Worm (Caenorhabditis elegans) whole organism, mixed stage, embryonic: ENCODE measurements around the gene C36E6.8.

Experiments used
- bed-3 ChIP-seq: fragments of 200-800 bp; sonication (Bioruptor generic); optimal IDR thresholded peaks from 3 replicates; lab custom pipeline; 2018; ENCODE audit warnings: mild to moderate bottlenecking, missing genetic modification characterization, moderate library complexity, missing compliant biosample characterization
- blmp-1 ChIP-seq: fragments of 150-350 bp; optimal IDR thresholded peaks from 2 replicates; lab custom pipeline; 2014; ENCODE audit warnings: missing biosample characterization, missing genetic modification characterization
- ceh-43 ChIP-seq: fragments of 200-800 bp; sonication (Bioruptor generic); optimal IDR thresholded peaks from 2 replicates; lab custom pipeline; 2018; ENCODE audit warnings: mild to moderate bottlenecking, missing genetic modification characterization, moderate library complexity, missing compliant biosample characterization
- ceh-83 ChIP-seq: fragments of 200-800 bp; sonication (Bioruptor generic); optimal IDR thresholded peaks from 2 replicates; lab custom pipeline; 2018; ENCODE audit warnings: mild to moderate bottlenecking, missing genetic modification characterization, missing compliant biosample characterization
- ces-1 ChIP-seq: fragments of 150-350 bp; optimal IDR thresholded peaks from 2 replicates; lab custom pipeline; 2014; ENCODE audit warnings: missing biosample characterization, missing genetic modification reagents, missing genetic modification characterization
- cnd-1 ChIP-seq: fragments of 200-800 bp; sonication (Bioruptor generic); optimal IDR thresholded peaks from 2 replicates; lab custom pipeline; 2018; ENCODE audit warnings: mild to moderate bottlenecking, missing genetic modification characterization, missing compliant biosample characterization
- elt-1 ChIP-seq: sonication (generic microtip); optimal IDR thresholded peaks from 2 replicates; lab custom pipeline; 2017; ENCODE audit warnings: missing genetic modification characterization, mild to moderate bottlenecking, missing compliant biosample characterization, antibody characterized with exemption, moderate library complexity, borderline replicate concordance; ENCODE audit not compliant: insufficient read depth
- elt-3 ChIP-seq: fragments of 150-350 bp; optimal IDR thresholded peaks from 2 replicates; lab custom pipeline; 2014; ENCODE audit warnings: missing biosample characterization, missing genetic modification characterization
- flh-1 ChIP-seq: fragments of 200-800 bp; sonication (Bioruptor generic); optimal IDR thresholded peaks from 2 replicates; lab custom pipeline; 2018; ENCODE audit warnings: mild to moderate bottlenecking, missing genetic modification characterization, moderate library complexity, missing compliant biosample characterization
- ham-2 ChIP-seq: fragments of 200-800 bp; sonication (Bioruptor generic); optimal IDR thresholded peaks from 2 replicates; lab custom pipeline; 2018; ENCODE audit warnings: mild to moderate bottlenecking, missing genetic modification characterization, missing compliant biosample characterization
- hlh-1 ChIP-seq: fragments of 150-350 bp; optimal IDR thresholded peaks from 2 replicates; lab custom pipeline; 2014; ENCODE audit warnings: missing biosample characterization, missing genetic modification reagents, missing genetic modification characterization
- lin-13 ChIP-seq: fragments of 150-350 bp; optimal IDR thresholded peaks from 2 replicates; lab custom pipeline; 2014; ENCODE audit warnings: missing biosample characterization, missing genetic modification characterization
- lin-32 ChIP-seq: fragments of 200-800 bp; sonication (Bioruptor generic); optimal IDR thresholded peaks from 2 replicates; lab custom pipeline; 2018; ENCODE audit warnings: mild to moderate bottlenecking, missing genetic modification characterization, missing compliant biosample characterization
- lsy-2 ChIP-seq: fragments of 150-350 bp; optimal IDR thresholded peaks from 2 replicates; lab custom pipeline; 2014; ENCODE audit warnings: missing biosample characterization, missing genetic modification characterization
- mab-5 ChIP-seq: fragments of 150-350 bp; optimal IDR thresholded peaks from 2 replicates; lab custom pipeline; 2014; ENCODE audit warnings: missing biosample characterization, missing genetic modification characterization
- mep-1 ChIP-seq: fragments of 150-350 bp; optimal IDR thresholded peaks from 2 replicates; lab custom pipeline; 2017; ENCODE audit warnings: missing biosample characterization, missing genetic modification reagents, missing genetic modification characterization, inconsistent platforms
- mls-2 ChIP-seq: sonication (generic microtip); optimal IDR thresholded peaks from 2 replicates; lab custom pipeline; 2016; ENCODE audit warnings: mild to moderate bottlenecking, missing genetic modification characterization, moderate library complexity, missing compliant biosample characterization
- nhr-12 ChIP-seq: fragments of 150-350 bp; optimal IDR thresholded peaks from 2 replicates; lab custom pipeline; 2014; ENCODE audit warnings: missing biosample characterization, missing genetic modification characterization
- nhr-2 ChIP-seq: fragments of 150-350 bp; optimal IDR thresholded peaks from 2 replicates; lab custom pipeline; 2014; ENCODE audit warnings: missing biosample characterization, missing genetic modification characterization
- nhr-237 ChIP-seq: fragments of 150-350 bp; optimal IDR thresholded peaks from 2 replicates; lab custom pipeline; 2014; ENCODE audit warnings: missing biosample characterization, missing genetic modification characterization
- nhr-28 ChIP-seq: fragments of 150-350 bp; optimal IDR thresholded peaks from 2 replicates; lab custom pipeline; 2014; ENCODE audit warnings: missing biosample characterization, missing genetic modification characterization
- nhr-76 ChIP-seq: sonication (generic microtip); optimal IDR thresholded peaks from 2 replicates; lab custom pipeline; 2017; ENCODE audit warnings: missing biosample characterization, missing genetic modification characterization
- pha-4 ChIP-seq: fragments of 150-350 bp; optimal IDR thresholded peaks from 2 replicates; lab custom pipeline; 2018; ENCODE audit warnings: missing biosample characterization, missing genetic modification reagents, missing genetic modification characterization
- sem-2 ChIP-seq: fragments of 200-800 bp; sonication (Bioruptor generic); optimal IDR thresholded peaks from 2 replicates; lab custom pipeline; 2018; ENCODE audit warnings: mild to moderate bottlenecking, missing genetic modification characterization, missing compliant biosample characterization
- snpc-4 ChIP-seq: fragments of 150-350 bp; optimal IDR thresholded peaks from 2 replicates; lab custom pipeline; 2014; ENCODE audit warnings: missing biosample characterization, missing genetic modification characterization
- tbx-8 ChIP-seq: fragments of 200-800 bp; sonication (Bioruptor generic); optimal IDR thresholded peaks from 2 replicates; lab custom pipeline; 2018; ENCODE audit warnings: mild to moderate bottlenecking, missing genetic modification characterization, moderate library complexity, missing compliant biosample characterization
- unc-120 ChIP-seq: sonication (generic microtip); optimal IDR thresholded peaks from 2 replicates; lab custom pipeline; 2017; ENCODE audit warnings: missing genetic modification characterization, missing compliant biosample characterization; ENCODE audit not compliant: poor library complexity, severe bottlenecking
- unc-39 ChIP-seq: fragments of 150-350 bp; optimal IDR thresholded peaks from 2 replicates; lab custom pipeline; 2014; ENCODE audit warnings: missing biosample characterization, missing genetic modification characterization
- unc-62 ChIP-seq: fragments of 150-350 bp; optimal IDR thresholded peaks from 2 replicates; lab custom pipeline; 2014; ENCODE audit warnings: missing biosample characterization, missing genetic modification reagents, missing genetic modification characterization
- zip-8 ChIP-seq: fragments of 150-350 bp; optimal IDR thresholded peaks from 2 replicates; lab custom pipeline; 2014; ENCODE audit warnings: missing biosample characterization, missing genetic modification characterization
- ztf-11 ChIP-seq: fragments of 150-350 bp; optimal IDR thresholded peaks from 2 replicates; lab custom pipeline; 2014; ENCODE audit warnings: missing biosample characterization, missing genetic modification characterization

Gene C36E6.8

DNA sequence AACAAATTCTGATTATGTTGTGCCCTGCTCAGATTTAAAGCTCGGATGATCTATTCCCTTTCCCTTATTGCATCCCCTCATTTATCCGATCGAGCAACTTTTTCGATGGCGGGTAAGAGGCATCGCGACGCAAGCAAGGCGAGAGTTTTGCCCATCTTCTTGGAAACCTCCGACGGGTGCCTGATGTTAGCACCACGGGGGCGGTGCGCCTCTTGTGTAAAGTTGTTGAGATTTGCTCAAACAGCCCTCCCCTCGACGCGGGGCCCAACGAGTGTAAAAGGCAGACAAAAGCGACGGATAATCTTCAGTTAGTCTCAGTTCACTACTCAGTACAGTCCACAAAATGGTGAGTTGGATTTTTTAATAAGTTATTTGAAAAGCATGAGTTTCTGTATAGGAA, 20.4 kb downstream of the C36E6.8 start, which contains the start of gene mlc-1:
TSS of gene mlc-1 (plus strand) at position 324 of the 400 bp plus-strand sequence.
- TF ChIP-seq lsy-2 (tag; lab: Kevin White, UChicago) (no peak), elt-1 (no peak), lin-32 (no peak), hlh-1 (tag; lab: Kevin White, UChicago) (peak; percentile 77), cnd-1 (tag; lab: Kevin White, UChicago) (no peak), ceh-83 (GFP tag; lab: Kevin White, UChicago) (peak; percentile 24), nhr-12 (no peak), blmp-1 (tag; lab: Kevin White, UChicago) (no peak), unc-39 (tag; lab: Kevin White, UChicago) (no peak), bed-3 (GFP tag; lab: Kevin White, UChicago) (no peak), elt-3 (tag; lab: Kevin White, UChicago) (no peak), ham-2 (GFP tag; lab: Kevin White, UChicago) (no peak), ces-1 (no peak), pha-4 (tag; lab: Kevin White, UChicago) (no peak), mab-5 (tag; lab: Kevin White, UChicago) (no peak), mep-1 (tag; lab: Kevin White, UChicago) (no peak), nhr-237 (no peak), zip-8 (tag; lab: Kevin White, UChicago) (no peak), nhr-76 (tag; lab: Kevin White, UChicago) (no peak), nhr-2 (tag; lab: Kevin White, UChicago) (no peak), unc-120 (peak; percentile 86), ztf-11 (tag; lab: Kevin White, UChicago) (no peak), tbx-8 (no peak), mls-2 (tag; lab: Kevin White, UChicago) (no peak), snpc-4 (tag; lab: Kevin White, UChicago) (no peak)

DNA sequence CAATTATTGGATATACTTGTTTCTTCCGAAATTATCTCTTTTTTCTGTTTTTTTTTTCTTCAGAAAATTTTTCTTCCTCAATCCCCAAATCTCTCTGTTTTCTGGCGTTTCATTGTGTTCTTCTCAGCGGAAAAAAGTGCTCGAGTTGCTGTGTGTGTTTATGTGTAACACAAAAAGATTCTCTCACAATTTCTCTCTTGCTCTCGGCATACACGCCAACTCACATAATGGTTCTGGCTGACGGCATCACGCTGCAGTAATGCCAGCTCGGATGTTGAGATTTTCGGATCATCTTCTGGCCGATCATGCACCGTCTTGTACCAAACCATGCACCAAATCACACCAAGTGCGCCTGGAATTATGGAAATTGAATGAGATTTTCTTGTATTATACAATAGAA, 23.5 kb downstream of the C36E6.8 start:
- peak; percentile 32 for TF ChIP-seq hlh-1 (tag; lab: Kevin White, UChicago)
- no peak for TF ChIP-seq zip-8 (tag; lab: Kevin White, UChicago)

DNA sequence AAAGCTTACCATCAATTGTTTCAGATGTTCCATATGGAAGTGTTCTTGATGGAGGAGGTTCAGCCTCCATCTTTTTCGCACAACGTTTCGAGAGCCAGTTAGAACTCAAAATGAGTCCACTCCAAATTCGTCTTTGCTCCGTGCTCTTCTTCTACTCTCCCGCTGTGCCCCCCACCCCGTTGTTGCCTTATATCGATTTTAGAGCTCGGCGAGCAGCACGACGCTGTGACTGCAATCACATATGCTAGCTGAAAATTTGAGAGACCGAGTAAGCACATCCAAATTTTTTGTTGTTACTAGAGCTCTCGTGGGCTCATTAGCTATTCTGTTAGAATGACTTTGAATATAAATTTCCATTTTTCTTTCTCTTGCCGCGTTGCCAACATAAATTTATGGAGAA, 26.3 kb downstream of the C36E6.8 start, which contains the start of gene slc-17.1:
TSS of gene slc-17.1 (minus strand) at position 101 of the 400 bp plus-strand sequence.
- TF ChIP-seq sem-2 (GFP tag; lab: Kevin White, UChicago) (no peak), bed-3 (GFP tag; lab: Kevin White, UChicago) (no peak), ham-2 (GFP tag; lab: Kevin White, UChicago) (no peak), ceh-43 (GFP tag; lab: Kevin White, UChicago) (no peak), mab-5 (tag; lab: Kevin White, UChicago) (no peak), mep-1 (tag; lab: Kevin White, UChicago) (no peak)

- TF ChIP-seq elt-3 (tag; lab: Kevin White, UChicago) (no peak), nhr-237 (no peak), hlh-1 (tag; lab: Kevin White, UChicago) (no peak), mls-2 (tag; lab: Kevin White, UChicago) (no peak), nhr-2 (tag; lab: Kevin White, UChicago) (no peak), nhr-28 (tag; lab: Kevin White, UChicago) (no peak), mep-1 (tag; lab: Kevin White, UChicago) (no peak), bed-3 (GFP tag; lab: Kevin White, UChicago) (no peak), lin-13 (tag; lab: Kevin White, UChicago) (no peak), ztf-11 (tag; lab: Kevin White, UChicago) (no peak), ces-1 (no peak), lsy-2 (tag; lab: Kevin White, UChicago) (no peak)
These were observed 28.1 kb downstream of the C36E6.8 start, which contains the start of gene ZK54.3 for ce11 chrX:17466615-17467014. TSS of gene ZK54.3 (minus strand) at chrX:17467005.

DNA sequence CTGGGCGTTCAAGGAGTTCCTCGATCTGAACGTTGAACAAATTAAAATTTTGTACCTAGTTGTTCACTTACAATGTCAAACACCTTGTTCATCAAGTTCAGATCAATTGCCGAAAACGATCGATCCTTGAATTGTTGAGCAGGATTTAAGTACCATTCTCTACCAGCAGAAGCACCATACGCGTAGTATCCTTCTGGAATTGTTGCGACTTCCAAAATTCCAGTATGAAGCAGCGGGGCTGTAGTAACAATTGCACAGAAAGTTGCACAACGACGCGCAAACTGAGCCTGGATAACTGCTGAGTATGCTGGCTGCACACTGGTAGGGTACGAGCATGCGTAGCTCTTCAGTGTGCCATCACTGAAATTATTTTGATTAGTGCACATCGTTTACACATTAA, 30.0 kb downstream of the C36E6.8 start:
- TF ChIP-seq ces-1 (no peak), cnd-1 (tag; lab: Kevin White, UChicago) (no peak), unc-62 (GFP tag; lab: Kevin White, UChicago) (no peak), bed-3 (GFP tag; lab: Kevin White, UChicago) (no peak), flh-1 (no peak), mep-1 (tag; lab: Kevin White, UChicago) (no peak)
- TF ChIP-seq, all 35 proteins: peak for 0
